Fruit fly (Drosophila melanogaster) whole organism, embryonic: ENCODE measurements around the gene CG5390.

Source experiments
- Asciz ChIP-seq: fragments of 200-800 bp; sonication (Bioruptor generic); optimal IDR thresholded peaks from 2 replicates; lab custom pipeline; 2017; ENCODE audit warnings: missing biosample characterization, mild to moderate bottlenecking, missing genetic modification characterization, missing genetic modification reagents
- Atf6 ChIP-seq: fragments of 200-800 bp; sonication (Bioruptor generic); IDR thresholded peaks from 2 replicates; pipeline ENCODE4 v1.3.6; 2022; ENCODE audit warnings: missing biosample characterization, missing genetic modification characterization
- Blimp-1 ChIP-seq: fragments of 200-800 bp; sonication (Bioruptor generic); optimal IDR thresholded peaks from 3 replicates; lab custom pipeline; 2018; ENCODE audit warnings: missing biosample characterization, missing genetic modification characterization, mild to moderate bottlenecking, moderate library complexity, missing genetic modification reagents
- CG1024 ChIP-seq: fragments of 200-800 bp; sonication (Bioruptor generic); IDR thresholded peaks from 2 replicates; pipeline ENCODE4 v1.3.6; 2022; ENCODE audit warnings: missing biosample characterization, missing genetic modification characterization
- CG10654 ChIP-seq: fragments of 200-800 bp; sonication (Bioruptor generic); optimal IDR thresholded peaks from 2 replicates; lab custom pipeline; 2016; ENCODE audit warnings: missing biosample characterization, missing genetic modification characterization
- CG10959 ChIP-seq: fragments of 200-800 bp; sonication (Bioruptor generic); IDR thresholded peaks from 2 replicates; pipeline ENCODE4 v1.3.6; 2022; ENCODE audit warnings: missing biosample characterization, missing genetic modification characterization
- CG12659 ChIP-seq: fragments of 200-800 bp; sonication (Bioruptor generic); optimal IDR thresholded peaks from 3 replicates; lab custom pipeline; 2017; ENCODE audit warnings: mild to moderate bottlenecking, missing biosample characterization, missing genetic modification reagents, missing genetic modification characterization
- CG12744 ChIP-seq: fragments of 200-800 bp; sonication (Bioruptor generic); optimal IDR thresholded peaks from 2 replicates; lab custom pipeline; 2016; ENCODE audit warnings: missing biosample characterization, missing genetic modification characterization
- CG14441 ChIP-seq: fragments of 200-800 bp; sonication (Bioruptor generic); IDR thresholded peaks from 2 replicates; pipeline ENCODE4 v1.3.6; 2022; ENCODE audit warnings: missing biosample characterization, missing genetic modification characterization
- CG1832 ChIP-seq: fragments of 200-800 bp; sonication (Bioruptor generic); optimal IDR thresholded peaks from 2 replicates; lab custom pipeline; 2017; ENCODE audit warnings: missing biosample characterization, mild to moderate bottlenecking, missing genetic modification characterization, inconsistent platforms
- CG34224 ChIP-seq: fragments of 200-800 bp; sonication (Bioruptor generic); IDR thresholded peaks from 3 replicates; pipeline ENCODE4 v1.3.6; 2022; ENCODE audit warnings: missing biosample characterization, missing genetic modification characterization; ENCODE audit not compliant: partially characterized antibody
- CG4328 ChIP-seq: fragments of 200-800 bp; sonication (Bioruptor generic); optimal IDR thresholded peaks from 3 replicates; lab custom pipeline; 2017; ENCODE audit warnings: missing biosample characterization, missing genetic modification reagents, missing genetic modification characterization
- CG4360 ChIP-seq: fragments of 200-800 bp; sonication (Bioruptor generic); IDR thresholded peaks from 2 replicates; pipeline ENCODE4 v1.3.6; 2022; ENCODE audit warnings: missing biosample characterization, missing genetic modification characterization
- CG6683 ChIP-seq: fragments of 200-800 bp; sonication (Bioruptor generic); optimal IDR thresholded peaks from 2 replicates; lab custom pipeline; 2017; ENCODE audit warnings: missing biosample characterization, mild to moderate bottlenecking, missing genetic modification characterization, missing genetic modification reagents
- CG8765 ChIP-seq: fragments of 200-800 bp; sonication (Bioruptor generic); IDR thresholded peaks from 2 replicates; pipeline ENCODE4 v1.3.6; 2022; ENCODE audit warnings: missing biosample characterization, missing genetic modification characterization
- CG8924 ChIP-seq: fragments of 200-800 bp; optimal IDR thresholded peaks from 3 replicates; lab custom pipeline; 2019; ENCODE audit warnings: missing biosample characterization, mild to moderate bottlenecking, missing genetic modification characterization, moderate library complexity
- CG8944 ChIP-seq: fragments of 200-800 bp; sonication (Bioruptor generic); optimal IDR thresholded peaks from 3 replicates; lab custom pipeline; 2016; ENCODE audit warnings: missing biosample characterization, missing genetic modification characterization
- Camta ChIP-seq: fragments of 200-800 bp; sonication (Bioruptor generic); optimal IDR thresholded peaks from 2 replicates; lab custom pipeline; 2016; ENCODE audit warnings: missing biosample characterization, missing genetic modification characterization
- Deaf1 ChIP-seq: fragments of 200-800 bp; optimal IDR thresholded peaks from 3 replicates; lab custom pipeline; 2019; ENCODE audit warnings: missing biosample characterization, mild to moderate bottlenecking, missing genetic modification characterization, moderate library complexity
- E2f2 ChIP-seq: fragments of 200-800 bp; sonication (Bioruptor generic); IDR thresholded peaks from 2 replicates; pipeline ENCODE4 v1.3.6; 2022; ENCODE audit warnings: missing biosample characterization, missing genetic modification characterization
- ERR ChIP-seq: fragments of 200-800 bp; sonication (Bioruptor generic); optimal IDR thresholded peaks from 2 replicates; lab custom pipeline; 2016; ENCODE audit warnings: missing biosample characterization, missing genetic modification characterization
- Fer3 ChIP-seq: fragments of 200-800 bp; sonication (Bioruptor generic); optimal IDR thresholded peaks from 2 replicates; lab custom pipeline; 2018; ENCODE audit warnings: missing biosample characterization, mild to moderate bottlenecking, missing genetic modification characterization, moderate library complexity
- HLH4C ChIP-seq: fragments of 200-800 bp; sonication (Bioruptor generic); IDR thresholded peaks from 3 replicates; pipeline ENCODE4 v1.3.6; 2022; ENCODE audit warnings: missing biosample characterization, missing genetic modification characterization; ENCODE audit not compliant: partially characterized antibody
- HLH54F ChIP-seq: fragments of 200-800 bp; sonication (Bioruptor generic); optimal IDR thresholded peaks from 3 replicates; lab custom pipeline; 2016; ENCODE audit warnings: missing biosample characterization, missing genetic modification characterization
- Hmx ChIP-seq: fragments of 200-800 bp; sonication (Bioruptor generic); optimal IDR thresholded peaks from 2 replicates; lab custom pipeline; 2016; ENCODE audit warnings: missing biosample characterization, missing genetic modification characterization
- Jarid2 ChIP-seq: fragments of 200-800 bp; sonication (Bioruptor generic); optimal IDR thresholded peaks from 3 replicates; lab custom pipeline; 2017; ENCODE audit warnings: mild to moderate bottlenecking, missing biosample characterization, missing genetic modification reagents, missing genetic modification characterization
- Lhr ChIP-seq: fragments of 200-800 bp; sonication (Bioruptor generic); optimal IDR thresholded peaks from 3 replicates; lab custom pipeline; 2017; ENCODE audit warnings: mild to moderate bottlenecking, missing biosample characterization, missing genetic modification reagents, missing genetic modification characterization
- Lim3 ChIP-seq: fragments of 200-800 bp; sonication (Bioruptor generic); IDR thresholded peaks from 2 replicates; pipeline ENCODE4 v1.3.6; 2022; ENCODE audit warnings: missing biosample characterization, missing genetic modification characterization
- NC2β ChIP-seq: fragments of 200-800 bp; sonication (Bioruptor generic); optimal IDR thresholded peaks from 2 replicates; lab custom pipeline; 2016; ENCODE audit warnings: missing biosample characterization, missing genetic modification characterization
- NfI ChIP-seq: fragments of 200-800 bp; sonication (Bioruptor generic); optimal IDR thresholded peaks from 3 replicates; lab custom pipeline; 2018; ENCODE audit warnings: missing biosample characterization, mild to moderate bottlenecking, missing genetic modification characterization, moderate library complexity
- Oli ChIP-seq: fragments of 200-800 bp; sonication (Bioruptor generic); optimal IDR thresholded peaks from 2 replicates; lab custom pipeline; 2018; ENCODE audit warnings: missing biosample characterization, mild to moderate bottlenecking, missing genetic modification characterization, moderate library complexity
- Optix ChIP-seq: fragments of 200-800 bp; sonication (Bioruptor generic); IDR thresholded peaks from 3 replicates; pipeline ENCODE4 v1.3.6; 2022; ENCODE audit warnings: missing biosample characterization, missing genetic modification characterization
- Ssrp ChIP-seq: fragments of 200-800 bp; sonication (Bioruptor generic); optimal IDR thresholded peaks from 2 replicates; lab custom pipeline; 2018; ENCODE audit warnings: missing biosample characterization, mild to moderate bottlenecking, missing genetic modification characterization, moderate library complexity
- TFAM ChIP-seq: fragments of 200-800 bp; sonication (Bioruptor generic); optimal IDR thresholded peaks from 2 replicates; lab custom pipeline; 2017; ENCODE audit warnings: missing biosample characterization, missing genetic modification characterization, inconsistent platforms
- Vsx1 ChIP-seq: fragments of 200-800 bp; sonication (Bioruptor generic); optimal IDR thresholded peaks from 2 replicates; lab custom pipeline; 2017; ENCODE audit warnings: missing biosample characterization, mild to moderate bottlenecking, missing genetic modification characterization, missing genetic modification reagents
- crp ChIP-seq, 2 experiments: fragments of 200-800 bp; sonication (Bioruptor generic); optimal IDR thresholded peaks; 2 replicates in 1 of 2; 3 replicates in 1 of 2; lab custom pipeline; 2017; ENCODE audit warnings: missing biosample characterization in 2 of 2, missing genetic modification characterization in 2 of 2, mild to moderate bottlenecking in 1 of 2, moderate library complexity in 1 of 2
- grn ChIP-seq: fragments of 200-800 bp; sonication (Bioruptor generic); optimal IDR thresholded peaks from 3 replicates; lab custom pipeline; 2017; ENCODE audit warnings: missing biosample characterization, missing genetic modification characterization
- hth ChIP-seq: fragments of >200 bp; optimal IDR thresholded peaks from 2 replicates; lab custom pipeline; 2017; ENCODE audit warnings: inconsistent platforms
- insv ChIP-seq, 2 experiments: fragments of 200-800 bp; sonication (Bioruptor generic); optimal IDR thresholded peaks; 3 replicates each; lab custom pipeline; 2016 to 2018; ENCODE audit warnings: missing biosample characterization in 2 of 2, missing genetic modification characterization in 2 of 2
- inv ChIP-seq: fragments of 200-800 bp; sonication (Bioruptor generic); IDR thresholded peaks from 2 replicates; pipeline ENCODE4 v1.3.6; 2022; ENCODE audit warnings: missing biosample characterization, missing genetic modification characterization; ENCODE audit not compliant: partially characterized antibody
- luna ChIP-seq: fragments of 200-800 bp; sonication (Bioruptor generic); optimal IDR thresholded peaks from 2 replicates; lab custom pipeline; 2016; ENCODE audit warnings: missing biosample characterization, missing genetic modification characterization
- mld ChIP-seq: fragments of 200-800 bp; sonication (Bioruptor generic); IDR thresholded peaks from 3 replicates; pipeline ENCODE4 v1.3.6; 2022; ENCODE audit warnings: missing biosample characterization, missing genetic modification characterization; ENCODE audit not compliant: partially characterized antibody
- pnt ChIP-seq: fragments of 200-800 bp; sonication (Bioruptor generic); optimal IDR thresholded peaks from 3 replicates; lab custom pipeline; 2016; ENCODE audit warnings: missing biosample characterization, missing genetic modification characterization
- seq ChIP-seq: fragments of 200-800 bp; sonication (Bioruptor generic); IDR thresholded peaks from 2 replicates; pipeline ENCODE4 v1.3.6; 2022; ENCODE audit warnings: missing biosample characterization, missing genetic modification characterization
- so ChIP-seq: fragments of 200-800 bp; sonication (Bioruptor generic); IDR thresholded peaks from 3 replicates; pipeline ENCODE4 v1.3.6; 2022; ENCODE audit warnings: missing biosample characterization, missing genetic modification characterization
- sr ChIP-seq: fragments of 200-800 bp; sonication (Bioruptor generic); IDR thresholded peaks from 3 replicates; pipeline ENCODE4 v1.3.6; 2022; ENCODE audit warnings: missing biosample characterization, missing genetic modification characterization
- ssp ChIP-seq: fragments of 200-800 bp; sonication (Bioruptor generic); IDR thresholded peaks from 2 replicates; pipeline ENCODE4 v1.3.6; 2022; ENCODE audit warnings: missing biosample characterization, missing genetic modification characterization
- stwl ChIP-seq: fragments of 200-800 bp; sonication (Bioruptor generic); optimal IDR thresholded peaks from 3 replicates; lab custom pipeline; 2018; ENCODE audit warnings: missing biosample characterization, mild to moderate bottlenecking, missing genetic modification characterization, moderate library complexity
- unpg ChIP-seq: fragments of 200-800 bp; sonication (Bioruptor generic); optimal IDR thresholded peaks from 3 replicates; lab custom pipeline; 2018; ENCODE audit warnings: missing biosample characterization, mild to moderate bottlenecking, missing genetic modification characterization, moderate library complexity

Gene CG5390

dm6 chr2L:10260750-10261493 is 45.5 kb downstream of the CG5390 start, which contains the start of gene Pten (continued):
- peak; percentile 39 for TF ChIP-seq Lhr (GFP tag; lab: Kevin White, UChicago)
- TF ChIP-seq Optix (GFP tag; lab: Robert Waterston, UW): no peak
- TF ChIP-seq CG1832 (GFP tag; lab: Kevin White, UChicago): no peak
- TF ChIP-seq NC2β: peak; percentile 57
- no peak for TF ChIP-seq Lim3
- peak; percentile 60 for TF ChIP-seq stwl
- TF ChIP-seq CG8765 (GFP tag; lab: Robert Waterston, UW): no peak
- TF ChIP-seq Jarid2: no peak
- TF ChIP-seq inv (GFP tag; lab: Robert Waterston, UW): peak; percentile 83
- TF ChIP-seq crp (GFP tag; optimal IDR thresholded peaks at IDR 0.05; lab: Kevin White, UChicago): peak in 1 of 2 experiments; percentile 15
- peak; percentile 49 for TF ChIP-seq grn (GFP tag; lab: Kevin White, UChicago)
- TF ChIP-seq CG8944 (GFP tag; lab: Kevin White, UChicago): peak; percentile 37
- TF ChIP-seq Asciz (GFP tag; lab: Kevin White, UChicago): no peak
- no peak for TF ChIP-seq so (GFP tag; lab: Robert Waterston, UW)
- peak; percentile 70 for TF ChIP-seq Atf6 (GFP tag; lab: Robert Waterston, UW)
- peak; percentile 45 for TF ChIP-seq CG4328 (GFP tag; lab: Kevin White, UChicago)
- TF ChIP-seq hth (lab: Kevin White, UChicago): no peak
- peak; percentile 94 for TF ChIP-seq HLH4C (GFP tag; lab: Robert Waterston, UW)
- TF ChIP-seq Camta (GFP tag; lab: Kevin White, UChicago): peak; percentile 78
- no peak for TF ChIP-seq Blimp-1 (GFP tag; lab: Kevin White, UChicago)
- peak; percentile 80; the same call in 2 of the 3 replicates for TF ChIP-seq mld (GFP tag; lab: Robert Waterston, UW)
- TF ChIP-seq unpg (GFP tag; lab: Kevin White, UChicago): peak; percentile 41
- peak; percentile 71 for TF ChIP-seq Ssrp (tag; lab: Kevin White, UChicago)
- peak; percentile 61 for TF ChIP-seq Fer3 (tag; lab: Kevin White, UChicago)
- TF ChIP-seq pnt (GFP tag; lab: Kevin White, UChicago): peak; percentile 58
- TF ChIP-seq HLH54F: peak; percentile 51
- TF ChIP-seq CG6683 (GFP tag; lab: Kevin White, UChicago): no peak
- peak; percentile 80 for TF ChIP-seq CG34224 (GFP tag; lab: Robert Waterston, UW)
- no peak for TF ChIP-seq Vsx1 (GFP tag; lab: Kevin White, UChicago)
- peak; percentile 82 for TF ChIP-seq CG12659 (GFP tag; lab: Kevin White, UChicago)
- TF ChIP-seq TFAM (GFP tag; lab: Kevin White, UChicago): no peak
- no peak for TF ChIP-seq Deaf1 (tag; lab: Kevin White, UChicago)
- TF ChIP-seq CG14441: no peak
- TF ChIP-seq Hmx (GFP tag; lab: Kevin White, UChicago): peak; percentile 41
- no peak for TF ChIP-seq CG10959 (GFP tag; lab: Robert Waterston, UW)
- peak; percentile 16 for TF ChIP-seq CG12744 (GFP tag; lab: Kevin White, UChicago)
- peak; percentile 81 for TF ChIP-seq ssp (GFP tag; lab: Robert Waterston, UW)
- TF ChIP-seq CG8924: peak; percentile 80
- peak; percentile 64 for TF ChIP-seq NfI
- peak; percentile 45 for TF ChIP-seq luna (GFP tag; lab: Kevin White, UChicago)
- no peak for TF ChIP-seq sr (GFP tag; lab: Robert Waterston, UW)
- peak; percentile 51; the same call in 1 of the 2 replicates for TF ChIP-seq CG4360 (GFP tag; lab: Robert Waterston, UW)
- peak; percentile 9 for TF ChIP-seq ERR (GFP tag; lab: Kevin White, UChicago)
- no peak for TF ChIP-seq Oli (tag; lab: Kevin White, UChicago)
- peak; percentile 62 for TF ChIP-seq CG10654 (GFP tag; lab: Kevin White, UChicago)
- TF ChIP-seq CG1024 (GFP tag; lab: Robert Waterston, UW): peak; percentile 90
- no peak for TF ChIP-seq insv (GFP tag; optimal IDR thresholded peaks at IDR 0.05; lab: Kevin White, UChicago)
- TF ChIP-seq E2f2 (GFP tag; lab: Robert Waterston, UW): peak; percentile 60
- TF ChIP-seq seq (GFP tag; lab: Robert Waterston, UW): 0 out of 2 replicates have a peak, but pooled peaks have one; percentile 35
